Fruit fly (Drosophila melanogaster) whole organism, pupa: Measurements from ENCODE around the gene Polr2G.

ENCODE experiments used
- CG10348 ChIP-seq: fragments of 200-800 bp; sonication (Bioruptor generic); IDR thresholded peaks from 2 replicates; pipeline ENCODE4 v1.3.6; 2022; ENCODE audit warnings: missing biosample characterization, missing genetic modification characterization
- CG13204 ChIP-seq: fragments of 200-800 bp; sonication (Bioruptor generic); optimal IDR thresholded peaks from 2 replicates; lab custom pipeline; 2018; ENCODE audit warnings: missing biosample characterization, mild to moderate bottlenecking, missing genetic modification characterization, moderate library complexity
- CG15710 ChIP-seq: fragments of 200-800 bp; sonication (Bioruptor generic); optimal IDR thresholded peaks from 2 replicates; lab custom pipeline; 2018; ENCODE audit warnings: missing biosample characterization, mild to moderate bottlenecking, missing genetic modification characterization, moderate library complexity
- CG17806 ChIP-seq: fragments of 200-800 bp; sonication (Bioruptor generic); optimal IDR thresholded peaks from 2 replicates; lab custom pipeline; 2018; ENCODE audit warnings: missing biosample characterization, mild to moderate bottlenecking, missing genetic modification characterization, moderate library complexity
- CG34367 ChIP-seq: fragments of 200-800 bp; sonication (Bioruptor generic); optimal IDR thresholded peaks from 2 replicates; lab custom pipeline; 2018; ENCODE audit warnings: missing biosample characterization, mild to moderate bottlenecking, missing genetic modification characterization
- CG8159 ChIP-seq: fragments of 200-800 bp; sonication (Bioruptor generic); optimal IDR thresholded peaks from 3 replicates; lab custom pipeline; 2018; ENCODE audit warnings: missing biosample characterization, mild to moderate bottlenecking, missing genetic modification characterization, moderate library complexity
- CG8301 ChIP-seq: fragments of 200-800 bp; sonication (Bioruptor generic); optimal IDR thresholded peaks from 2 replicates; lab custom pipeline; 2018; ENCODE audit warnings: missing biosample characterization, mild to moderate bottlenecking, missing genetic modification characterization
- CG9948 ChIP-seq: fragments of 200-800 bp; sonication (Bioruptor generic); optimal IDR thresholded peaks from 2 replicates; lab custom pipeline; 2018; ENCODE audit warnings: missing biosample characterization, mild to moderate bottlenecking, missing genetic modification characterization, moderate library complexity
- EcR ChIP-seq: fragments of 200-800 bp; sonication (Bioruptor generic); optimal IDR thresholded peaks from 3 replicates; lab custom pipeline; 2019; ENCODE audit warnings: missing biosample characterization, missing genetic modification characterization, mild to moderate bottlenecking, moderate library complexity, missing genetic modification reagents
- Ets98B ChIP-seq: fragments of 200-800 bp; sonication (Bioruptor generic); IDR thresholded peaks from 2 replicates; pipeline ENCODE4 v1.3.6; 2022; ENCODE audit warnings: missing biosample characterization, missing genetic modification characterization
- Pif1A ChIP-seq: fragments of 200-800 bp; sonication (Bioruptor generic); optimal IDR thresholded peaks from 3 replicates; lab custom pipeline; 2016; ENCODE audit warnings: missing biosample characterization, missing genetic modification characterization

- no peak for TF ChIP-seq CG13204
- no peak for TF ChIP-seq CG15710 (tag; lab: Kevin White, UChicago)
- no peak for TF ChIP-seq CG17806 (tag; lab: Kevin White, UChicago)
- TF ChIP-seq CG8301 (tag; lab: Kevin White, UChicago), result no peak
- TF ChIP-seq CG9948 (tag; lab: Kevin White, UChicago), result no peak
- TF ChIP-seq Ets98B (GFP tag; lab: Robert Waterston, UW), result no peak
- peak; percentile 52 for TF ChIP-seq EcR (GFP tag; lab: Kevin White, UChicago)
- TF ChIP-seq CG34367 (tag; lab: Kevin White, UChicago), result no peak
- TF ChIP-seq CG10348 (GFP tag; lab: Robert Waterston, UW), result no peak
- TF ChIP-seq CG8159 (tag; lab: Kevin White, UChicago), result no peak
- TF ChIP-seq Pif1A, result no peak
These were observed 24.8 kb downstream of the Polr2G start for dm6 chr3R:15198052-15198793.
